Fruit fly (Drosophila melanogaster): ENCODE measurements around the gene CG18585.

Gene CG18585

dm6 chr2L:7678095-7678784 lies 12.6 kb downstream of the CG18585 start (continued):
- no peak for TF ChIP-seq Elba2 (GFP tag; optimal IDR thresholded peaks at IDR 0.05)
- TF ChIP-seq Vsx1 (GFP tag; optimal IDR thresholded peaks at IDR 0.05) = peak; percentile 8
- no peak for TF ChIP-seq gce (GFP tag; IDR thresholded peaks at IDR 0.05)
- TF ChIP-seq salm (tag; optimal IDR thresholded peaks at IDR 0.05) = no peak
- TF ChIP-seq Dek (tag; optimal IDR thresholded peaks at IDR 0.05) = no peak
- TF ChIP-seq Nf-YC (tag; optimal IDR thresholded peaks at IDR 0.05) = no peak
- TF ChIP-seq CG18764 (GFP tag; optimal IDR thresholded peaks at IDR 0.05) = no peak
- no peak for TF ChIP-seq Sox100B (GFP tag; optimal IDR thresholded peaks at IDR 0.05)
- TF ChIP-seq Hand (GFP tag; optimal IDR thresholded peaks at IDR 0.05) = no peak
- TF ChIP-seq CG11504 (tag; optimal IDR thresholded peaks at IDR 0.05) = no peak
- TF ChIP-seq Poxn (GFP tag; IDR thresholded peaks at IDR 0.05) = no peak
- peak; percentile 85 for TF ChIP-seq CG15479 (GFP tag; optimal IDR thresholded peaks at IDR 0.05)
- no peak for TF ChIP-seq CG12391 (tag; optimal IDR thresholded peaks at IDR 0.05)
- peak; percentile 43 for TF ChIP-seq GATAe (GFP tag; conservative IDR thresholded peaks at IDR 0.05)
- no peak for TF ChIP-seq CG4707 (GFP tag; optimal IDR thresholded peaks at IDR 0.05)

- TF ChIP-seq cwo (GFP tag; optimal IDR thresholded peaks at IDR 0.05) (peak; percentile 55), Meics (GFP tag; optimal IDR thresholded peaks at IDR 0.05) (no peak), HHEX (GFP tag; optimal IDR thresholded peaks at IDR 0.05) (no peak), CG2678 (tag; optimal IDR thresholded peaks at IDR 0.05) (no peak), chinmo (GFP tag; IDR thresholded peaks at IDR 0.05; ENCODE audit: partially characterized antibody) (peak; percentile 54; the same call in 1 of the 4 replicates)
Observed at dm6 chr2L:7676982-7677381, 13.9 kb downstream of the CG18585 start.

dm6 chr2L:7675754-7676178 lies 15.1 kb downstream of the CG18585 start:
- TF ChIP-seq chinmo (GFP tag; IDR thresholded peaks at IDR 0.05; ENCODE audit: partially characterized antibody) (peak; percentile 76; the same call in 3 of the 4 replicates), CG7372 (GFP tag; IDR thresholded peaks at IDR 0.05) (0 out of 2 replicates have a peak, but pooled peaks have one; percentile 14), C15 (GFP tag; IDR thresholded peaks at IDR 0.05) (no peak), nerfin-2 (GFP tag; IDR thresholded peaks at IDR 0.05; ENCODE audit: partially characterized antibody) (no peak), z (GFP tag; IDR thresholded peaks at IDR 0.05) (peak; percentile 91), sr (GFP tag; IDR thresholded peaks at IDR 0.05) (peak; percentile 57; the same call in 1 of the 3 replicates), crp (GFP tag; optimal IDR thresholded peaks at IDR 0.05) (no peak), CG12769 (tag; optimal IDR thresholded peaks at IDR 0.05) (peak; percentile 81), CG7556 (GFP tag; optimal IDR thresholded peaks at IDR 0.05) (no peak), CG11696 (GFP tag; IDR thresholded peaks at IDR 0.05) (no peak), CG17829 (tag; optimal IDR thresholded peaks at IDR 0.05) (no peak), croc (GFP tag; conservative IDR thresholded peaks at IDR 0.05) (no peak), Med (GFP tag) (peak; percentile 29), sd (tag; optimal IDR thresholded peaks at IDR 0.05) (peak; percentile 52), mirr (GFP tag; optimal IDR thresholded peaks at IDR 0.05) (peak; percentile 30), nau (GFP tag; optimal IDR thresholded peaks at IDR 0.05) (peak; percentile 5), Sox100B (GFP tag; optimal IDR thresholded peaks at IDR 0.05) (no peak), Rfx (GFP tag; IDR thresholded peaks at IDR 0.05) (0 out of 2 replicates have a peak, but pooled peaks have one; percentile 14), cato (GFP tag; optimal IDR thresholded peaks at IDR 0.05; ENCODE audit: borderline replicate concordance) (no peak)

Data from whole organism, embryonic.